Fruit fly (Drosophila melanogaster) whole organism, embryonic: ENCODE results near the gene HDAC4.
A peak's percentile ranks its signal among the peaks of the same experiment; 100 is the strongest.

Experiments used
- Blimp-1 ChIP-seq: fragments of 200-800 bp; sonication (Bioruptor generic); optimal IDR thresholded peaks from 3 replicates; lab custom pipeline; 2018; ENCODE audit warnings: missing biosample characterization, missing genetic modification characterization, mild to moderate bottlenecking, moderate library complexity, missing genetic modification reagents
- CG10462 ChIP-seq: fragments of 200-800 bp; sonication (Bioruptor generic); optimal IDR thresholded peaks from 2 replicates; lab custom pipeline; 2016; ENCODE audit warnings: missing biosample characterization, missing genetic modification characterization
- CG11560 ChIP-seq: fragments of 200-800 bp; sonication (Bioruptor generic); IDR thresholded peaks from 3 replicates; pipeline ENCODE4 v1.3.6; 2022; ENCODE audit warnings: missing biosample characterization, missing genetic modification characterization
- CG12104 ChIP-seq: fragments of 200-800 bp; sonication (Bioruptor generic); optimal IDR thresholded peaks from 3 replicates; lab custom pipeline; 2016; ENCODE audit warnings: missing biosample characterization, missing genetic modification characterization
- CG12299 ChIP-seq: fragments of 200-800 bp; sonication (Bioruptor generic); optimal IDR thresholded peaks from 2 replicates; lab custom pipeline; 2018; ENCODE audit warnings: missing biosample characterization, mild to moderate bottlenecking, missing genetic modification characterization
- CG12769 ChIP-seq: fragments of 200-800 bp; sonication (Bioruptor generic); optimal IDR thresholded peaks from 2 replicates; lab custom pipeline; 2019; ENCODE audit warnings: missing biosample characterization, mild to moderate bottlenecking, missing genetic modification characterization, moderate library complexity
- CG13624 ChIP-seq: fragments of 200-800 bp; sonication (Bioruptor generic); optimal IDR thresholded peaks from 2 replicates; lab custom pipeline; 2016; ENCODE audit warnings: missing biosample characterization, missing genetic modification characterization
- CG15011 ChIP-seq: fragments of 200-800 bp; sonication (Bioruptor generic); optimal IDR thresholded peaks from 3 replicates; lab custom pipeline; 2018; ENCODE audit warnings: missing biosample characterization, mild to moderate bottlenecking, missing genetic modification characterization
- CG17328 ChIP-seq: fragments of 200-800 bp; sonication (Bioruptor generic); IDR thresholded peaks from 2 replicates; pipeline ENCODE4 v1.3.6; 2022; ENCODE audit warnings: missing biosample characterization, missing genetic modification characterization
- CG2199 ChIP-seq: fragments of 200-800 bp; sonication (Bioruptor generic); IDR thresholded peaks from 3 replicates; pipeline ENCODE4 v1.3.6; 2022; ENCODE audit warnings: missing biosample characterization, missing genetic modification characterization
- CG4617 ChIP-seq: fragments of 200-800 bp; sonication (Bioruptor generic); optimal IDR thresholded peaks from 3 replicates; lab custom pipeline; 2016; ENCODE audit warnings: missing biosample characterization, missing genetic modification characterization, borderline replicate concordance
- CG5180 ChIP-seq: fragments of 200-800 bp; sonication (Bioruptor generic); optimal IDR thresholded peaks from 3 replicates; lab custom pipeline; 2017; ENCODE audit warnings: missing biosample characterization, missing genetic modification characterization, mild to moderate bottlenecking, moderate library complexity, missing genetic modification reagents
- CG7745 ChIP-seq: fragments of 200-800 bp; sonication (Bioruptor generic); optimal IDR thresholded peaks from 2 replicates; lab custom pipeline; 2018; ENCODE audit warnings: missing biosample characterization, mild to moderate bottlenecking, missing genetic modification characterization, moderate library complexity
- CG7987 ChIP-seq: fragments of 200-800 bp; sonication (Bioruptor generic); optimal IDR thresholded peaks from 2 replicates; lab custom pipeline; 2018; ENCODE audit warnings: missing biosample characterization, mild to moderate bottlenecking, missing genetic modification characterization, moderate library complexity
- Dbx ChIP-seq: fragments of 200-800 bp; sonication (Bioruptor generic); IDR thresholded peaks from 3 replicates; pipeline ENCODE4 v1.3.6; 2022; ENCODE audit warnings: missing biosample characterization, missing genetic modification characterization
- Deaf1 ChIP-seq: fragments of 200-800 bp; optimal IDR thresholded peaks from 3 replicates; lab custom pipeline; 2019; ENCODE audit warnings: missing biosample characterization, mild to moderate bottlenecking, missing genetic modification characterization, moderate library complexity
- Doc3 ChIP-seq: fragments of 200-800 bp; sonication (Bioruptor generic); IDR thresholded peaks from 3 replicates; pipeline ENCODE4 v1.3.6; 2022; ENCODE audit warnings: missing biosample characterization, missing genetic modification characterization; ENCODE audit not compliant: partially characterized antibody
- HLH3B ChIP-seq: fragments of 200-800 bp; sonication (Bioruptor generic); IDR thresholded peaks from 2 replicates; pipeline ENCODE4 v1.3.6; 2022; ENCODE audit warnings: missing biosample characterization, missing genetic modification characterization
- HLH4C ChIP-seq: fragments of 200-800 bp; sonication (Bioruptor generic); IDR thresholded peaks from 3 replicates; pipeline ENCODE4 v1.3.6; 2022; ENCODE audit warnings: missing biosample characterization, missing genetic modification characterization; ENCODE audit not compliant: partially characterized antibody
- Sin3A ChIP-seq: fragments of >200 bp; optimal IDR thresholded peaks from 2 replicates; lab custom pipeline; 2018
- Spps ChIP-seq: fragments of 200-800 bp; sonication (Bioruptor generic); optimal IDR thresholded peaks from 2 replicates; lab custom pipeline; 2018; ENCODE audit warnings: missing biosample characterization, mild to moderate bottlenecking, missing genetic modification characterization
- Trl ChIP-seq, 3 experiments: fragments of >200 bp in 2 of 3; fragments of 200-800 bp in 1 of 3; sonication (Bioruptor generic) in 1 of 3; optimal IDR thresholded peaks; 2 replicates in 1 of 3; 3 replicates in 2 of 3; lab custom pipeline; 2016 to 2017; ENCODE audit warnings: missing biosample characterization in 1 of 3, missing genetic modification characterization in 1 of 3
- ash1 ChIP-seq: fragments of 200-800 bp; sonication (Bioruptor generic); optimal IDR thresholded peaks from 2 replicates; lab custom pipeline; 2018; ENCODE audit warnings: missing biosample characterization, mild to moderate bottlenecking, missing genetic modification characterization
- bsh ChIP-seq, 2 experiments: fragments of 200-800 bp; sonication (Bioruptor generic); optimal IDR thresholded peaks; 2 replicates each; lab custom pipeline; 2017 to 2018; ENCODE audit warnings: mild to moderate bottlenecking in 2 of 2, missing biosample characterization in 2 of 2, missing genetic modification characterization in 2 of 2, moderate library complexity in 1 of 2
- cg ChIP-seq: fragments of 200-800 bp; sonication (Bioruptor generic); optimal IDR thresholded peaks from 3 replicates; lab custom pipeline; 2019; ENCODE audit warnings: missing biosample characterization, mild to moderate bottlenecking, missing genetic modification characterization, moderate library complexity
- ci ChIP-seq: fragments of 200-800 bp; sonication (Bioruptor generic); IDR thresholded peaks from 3 replicates; pipeline ENCODE4 v1.3.6; 2022; ENCODE audit warnings: missing biosample characterization, missing genetic modification characterization
- croc ChIP-seq: fragments of 200-800 bp; sonication (Bioruptor generic); conservative IDR thresholded peaks from 3 replicates; pipeline ENCODE4 v1.3.6; 2022; ENCODE audit warnings: missing biosample characterization, missing genetic modification characterization
- crol ChIP-seq: fragments of 200-800 bp; sonication (Bioruptor generic); IDR thresholded peaks from 2 replicates; pipeline ENCODE4 v1.3.6; 2022; ENCODE audit warnings: missing biosample characterization, missing genetic modification characterization
- dmrt99B ChIP-seq: fragments of 200-800 bp; sonication (Bioruptor generic); optimal IDR thresholded peaks from 2 replicates; lab custom pipeline; 2018; ENCODE audit warnings: missing biosample characterization, mild to moderate bottlenecking, missing genetic modification characterization, moderate library complexity
- lab ChIP-seq: fragments of 200-800 bp; sonication (Bioruptor generic); optimal IDR thresholded peaks from 3 replicates; lab custom pipeline; 2017; ENCODE audit warnings: missing biosample characterization, missing genetic modification characterization, mild to moderate bottlenecking, moderate library complexity, missing genetic modification reagents
- lbe ChIP-seq: fragments of 200-800 bp; sonication (Bioruptor generic); optimal IDR thresholded peaks from 2 replicates; lab custom pipeline; 2016; ENCODE audit warnings: missing biosample characterization, mild to moderate bottlenecking, missing genetic modification characterization
- nom ChIP-seq: fragments of 200-800 bp; sonication (Bioruptor generic); optimal IDR thresholded peaks from 2 replicates; lab custom pipeline; 2017; ENCODE audit warnings: missing biosample characterization, missing genetic modification characterization, mild to moderate bottlenecking, moderate library complexity, missing genetic modification reagents
- odd ChIP-seq: fragments of 200-800 bp; sonication (Bioruptor generic); optimal IDR thresholded peaks from 2 replicates; lab custom pipeline; 2017; ENCODE audit warnings: missing biosample characterization, mild to moderate bottlenecking, missing genetic modification characterization
- pan ChIP-seq, 4 experiments: fragments of >200 bp in 3 of 4; fragments of 200-800 bp in 1 of 4; sonication (Bioruptor generic) in 1 of 4; optimal IDR thresholded peaks in 3 of 4; IDR thresholded peaks in 1 of 4; 2 replicates each; pipeline versions ENCODE4 v1.3.6 to Lab custom; 2017 to 2022; ENCODE audit warnings: missing biosample characterization in 2 of 4, missing genetic modification characterization in 2 of 4, mixed read lengths in 1 of 4
- pfk ChIP-seq: fragments of 200-800 bp; sonication (Bioruptor generic); optimal IDR thresholded peaks from 2 replicates; lab custom pipeline; 2018; ENCODE audit warnings: missing biosample characterization, mild to moderate bottlenecking, missing genetic modification characterization, moderate library complexity
- prd ChIP-seq, 3 experiments: fragments of >200 bp in 2 of 3; fragments of 200-800 bp in 1 of 3; sonication (Bioruptor generic) in 1 of 3; optimal IDR thresholded peaks in 2 of 3; IDR thresholded peaks in 1 of 3; 2 replicates in 2 of 3; 3 replicates in 1 of 3; pipeline versions ENCODE4 v1.3.6 to Lab custom; 2017 to 2022; ENCODE audit warnings: missing biosample characterization in 1 of 3, missing genetic modification characterization in 1 of 3
- sob ChIP-seq: fragments of 200-800 bp; sonication (Bioruptor generic); IDR thresholded peaks from 2 replicates; pipeline ENCODE4 v1.3.6; 2022; ENCODE audit warnings: missing biosample characterization, missing genetic modification characterization
- sr ChIP-seq: fragments of 200-800 bp; sonication (Bioruptor generic); IDR thresholded peaks from 3 replicates; pipeline ENCODE4 v1.3.6; 2022; ENCODE audit warnings: missing biosample characterization, missing genetic modification characterization
- stc ChIP-seq: fragments of 200-800 bp; sonication (Bioruptor generic); IDR thresholded peaks from 2 replicates; pipeline ENCODE4 v1.3.6; 2022; ENCODE audit warnings: missing biosample characterization, missing genetic modification characterization
- sug ChIP-seq: fragments of 200-800 bp; optimal IDR thresholded peaks from 2 replicates; lab custom pipeline; 2019; ENCODE audit warnings: missing biosample characterization, mild to moderate bottlenecking, missing genetic modification characterization, moderate library complexity
- tgo ChIP-seq: fragments of 200-800 bp; sonication (Bioruptor generic); IDR thresholded peaks from 3 replicates; pipeline ENCODE4 v1.3.6; 2022; ENCODE audit warnings: missing biosample characterization, missing genetic modification characterization
- tio ChIP-seq: fragments of 200-800 bp; sonication (Bioruptor generic); optimal IDR thresholded peaks from 2 replicates; lab custom pipeline; 2017; ENCODE audit warnings: missing biosample characterization, missing genetic modification characterization, inconsistent platforms
- ttk ChIP-seq: fragments of 200-800 bp; sonication (Bioruptor generic); IDR thresholded peaks from 2 replicates; pipeline ENCODE4 v2.1.2; 2022; ENCODE audit warnings: missing biosample characterization, missing genetic modification characterization
- unpg ChIP-seq: fragments of 200-800 bp; sonication (Bioruptor generic); optimal IDR thresholded peaks from 3 replicates; lab custom pipeline; 2018; ENCODE audit warnings: missing biosample characterization, mild to moderate bottlenecking, missing genetic modification characterization, moderate library complexity
- zfh1 ChIP-seq: fragments of 200-800 bp; sonication (Bioruptor generic); IDR thresholded peaks from 3 replicates; pipeline ENCODE4 v1.3.6; 2022; ENCODE audit warnings: missing biosample characterization, missing genetic modification characterization

HDAC4 gene

dm6 chrX:13248515-13248914 is 36.9 kb downstream of the HDAC4 start:
- TF ChIP-seq Dbx (no peak), crol (GFP tag; lab: Robert Waterston, UW) (peak; percentile 92), lab (peak; percentile 47), ttk (GFP tag; lab: Robert Waterston, UW) (0 out of 2 replicates have a peak, but pooled peaks have one; percentile 16), odd (GFP tag; lab: Kevin White, UChicago) (no peak), CG7987 (GFP tag; lab: Kevin White, UChicago) (no peak), ci (GFP tag; lab: Robert Waterston, UW) (peak; percentile 45; the same call in 1 of the 3 replicates), CG12769 (tag; lab: Kevin White, UChicago) (peak; percentile 11), CG17328 (GFP tag; lab: Robert Waterston, UW) (0 out of 2 replicates have a peak, but pooled peaks have one; percentile 5), pfk (GFP tag; lab: Kevin White, UChicago) (peak; percentile 58), CG2199 (peak; percentile 31; the same call in 1 of the 3 replicates), CG5180 (GFP tag; lab: Kevin White, UChicago) (peak; percentile 34), sug (tag; lab: Kevin White, UChicago) (peak; percentile 28)

- TF ChIP-seq CG7745 (peak; percentile 5), HLH4C (GFP tag; lab: Robert Waterston, UW) (0 out of 3 replicates have a peak, but pooled peaks have one; percentile 39), CG12299 (tag; lab: Kevin White, UChicago) (no peak), sob (GFP tag; lab: Robert Waterston, UW) (no peak), croc (GFP tag; lab: Robert Waterston, UW) (no peak), Deaf1 (tag; lab: Kevin White, UChicago) (peak; percentile 70), crol (GFP tag; lab: Robert Waterston, UW) (peak; percentile 44; the same call in 1 of the 2 replicates), Spps (no peak), CG12104 (GFP tag; lab: Kevin White, UChicago) (no peak), Blimp-1 (GFP tag; lab: Kevin White, UChicago) (peak; percentile 89), lbe (no peak), sr (peak; percentile 18; the same call in 1 of the 3 replicates), cg (GFP tag; lab: Kevin White, UChicago) (peak; percentile 6), Trl (optimal IDR thresholded peaks at IDR 0.05; lab: Kevin White, UChicago) (no peak), Trl (GFP tag; optimal IDR thresholded peaks at IDR 0.05; lab: Kevin White, UChicago) (no peak), tgo (GFP tag; lab: Robert Waterston, UW) (no peak)
These were observed 37.6 kb downstream of the HDAC4 start for dm6 chrX:13247789-13248188.

DNA sequence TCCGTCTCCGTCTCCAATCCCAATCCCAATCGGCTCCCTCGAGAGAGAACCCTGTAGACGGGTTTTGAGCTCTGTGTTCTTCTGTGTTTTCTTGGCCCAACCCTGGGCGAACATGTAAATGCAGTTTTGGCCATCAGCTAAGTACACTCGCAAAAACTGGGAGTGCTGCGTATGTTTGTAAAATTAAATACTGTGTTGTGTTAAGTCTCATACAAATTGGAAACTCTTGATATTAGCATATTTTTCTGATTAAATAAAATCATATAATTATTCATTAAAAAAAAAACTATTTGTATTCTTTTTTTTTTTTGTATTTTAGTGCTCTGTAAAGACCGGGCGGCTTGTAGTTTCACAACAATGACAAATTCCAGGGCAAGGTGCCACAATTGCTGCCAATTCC is 39.7 kb downstream of the HDAC4 start:
- TF ChIP-seq Sin3A (lab: Kevin White, UChicago) (no peak), bsh (GFP tag; optimal IDR thresholded peaks at IDR 0.05; lab: Kevin White, UChicago) (peak in 1 of 2 experiments; percentile 59), CG4617 (GFP tag; lab: Kevin White, UChicago) (no peak), nom (GFP tag; lab: Kevin White, UChicago) (peak; percentile 61), ash1 (no peak), lbe (peak; percentile 33), CG13624 (GFP tag; lab: Kevin White, UChicago) (no peak)
- TF ChIP-seq, all 482 proteins: peak for 3

DNA sequence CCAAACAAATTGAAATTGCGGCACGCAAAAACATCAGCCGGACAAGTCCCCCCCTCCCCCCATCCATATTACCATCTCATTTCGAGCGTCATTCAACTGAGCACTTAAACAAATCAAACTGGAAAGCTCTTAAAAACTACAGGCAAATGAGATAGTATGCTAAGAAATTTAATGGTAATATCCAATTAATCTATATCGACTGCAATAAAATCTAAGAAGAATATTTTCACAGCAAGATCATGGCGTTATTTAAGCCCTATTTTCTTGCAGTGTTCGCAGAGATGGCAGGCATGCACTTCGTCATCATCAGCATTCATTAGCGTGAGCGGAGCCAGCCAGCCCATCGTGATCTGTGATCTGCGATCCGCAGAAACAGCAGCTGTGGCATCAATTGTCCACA is 41.0 kb downstream of the HDAC4 start:
- TF ChIP-seq CG10462 (GFP tag; lab: Kevin White, UChicago), result no peak
- TF ChIP-seq pan (optimal IDR thresholded peaks at IDR 0.05; lab: Kevin White, UChicago), result no peak
- TF ChIP-seq pan (GFP tag; optimal IDR thresholded peaks at IDR 0.05 in 1 of 2, IDR thresholded peaks at IDR 0.05 in 1 of 2), result peak in 1 of 2 experiments; percentile 25
- TF ChIP-seq unpg (GFP tag; lab: Kevin White, UChicago), result no peak
- peak; percentile 41; the same call in 1 of the 3 replicates for TF ChIP-seq zfh1 (GFP tag; lab: Robert Waterston, UW)
- TF ChIP-seq tio, result no peak
- peak; percentile 42; the same call in 1 of the 2 replicates for TF ChIP-seq stc (GFP tag; lab: Robert Waterston, UW)
- TF ChIP-seq prd (optimal IDR thresholded peaks at IDR 0.05; lab: Kevin White, UChicago), result no peak
- peak; percentile 8; the same call in 1 of the 3 replicates for TF ChIP-seq prd (GFP tag; IDR thresholded peaks at IDR 0.05; lab: Robert Waterston, UW)
- TF ChIP-seq CG15011 (GFP tag; lab: Kevin White, UChicago), result no peak
- TF ChIP-seq dmrt99B (tag; lab: Kevin White, UChicago), result peak; percentile 56
- peak; percentile 49; the same call in 1 of the 2 replicates for TF ChIP-seq HLH3B
- no peak for TF ChIP-seq Doc3 (GFP tag; lab: Robert Waterston, UW)
- TF ChIP-seq CG11560, result no peak
